Worm (Caenorhabditis elegans) whole organism, L3 larva: ENCODE measurements around the gene W02B12.13.

Experiments
- elt-1 ChIP-seq: fragments of 150-350 bp; optimal IDR thresholded peaks from 2 replicates; lab custom pipeline; 2014; ENCODE audit warnings: missing biosample characterization, missing genetic modification characterization
- elt-3 ChIP-seq, 3 experiments: fragments of 150-350 bp in 1 of 3; sonication (generic microtip) in 2 of 3; optimal IDR thresholded peaks; 2 replicates in 2 of 3; 4 replicates in 1 of 3; lab custom pipeline; 2014 to 2017; ENCODE audit warnings: missing biosample characterization in 3 of 3, missing genetic modification characterization in 3 of 3
- lin-39 ChIP-seq: fragments of 150-350 bp; optimal IDR thresholded peaks from 2 replicates; lab custom pipeline; 2018; ENCODE audit warnings: missing biosample characterization, missing genetic modification reagents, missing genetic modification characterization
- nhr-12 ChIP-seq: fragments of 150-350 bp; optimal IDR thresholded peaks from 2 replicates; lab custom pipeline; 2014; ENCODE audit warnings: missing biosample characterization, missing genetic modification characterization
- snpc-4 ChIP-seq: fragments of 150-350 bp; optimal IDR thresholded peaks from 2 replicates; lab custom pipeline; 2014; ENCODE audit warnings: missing biosample characterization, missing genetic modification characterization

DNA sequence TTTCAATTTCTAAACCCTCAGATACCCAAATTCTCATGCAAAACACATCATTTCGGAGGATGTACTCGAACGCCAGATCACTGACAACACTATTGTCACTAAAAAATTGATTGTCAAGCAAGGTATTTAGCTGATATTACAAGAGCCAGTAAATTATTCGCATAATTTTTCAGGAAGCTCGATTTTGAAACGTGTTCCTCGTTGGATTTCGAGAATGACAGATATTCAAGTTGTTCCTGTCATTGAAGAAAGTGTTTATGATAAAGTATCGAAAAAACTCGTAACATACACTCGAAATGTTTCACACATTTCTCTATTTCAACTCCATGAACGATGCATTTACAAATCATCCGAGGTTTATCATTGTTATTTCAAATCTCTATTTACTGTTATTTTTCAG, 50.7 kb downstream of the W02B12.13 start:
- TF ChIP-seq elt-3 (tag; optimal IDR thresholded peaks at IDR 0.05; lab: Kevin White, UChicago) (no peak), elt-1 (no peak), nhr-12 (no peak), lin-39 (tag; lab: Kevin White, UChicago) (no peak), snpc-4 (tag; lab: Kevin White, UChicago) (no peak)
